Worm (Caenorhabditis elegans) whole organism, L4 larva: ENCODE measurements around the gene C09B8.3.

Experiments
- T26A8.4 ChIP-seq: fragments of 200-800 bp; sonication (Bioruptor generic); IDR thresholded peaks from 2 replicates; pipeline ENCODE4 v1.3.6; 2022; ENCODE audit warnings: missing genetic modification characterization, missing compliant biosample characterization
- aha-1 ChIP-seq: fragments of 150-350 bp; peaks from one replicate; lab custom pipeline; 2014; ENCODE audit warnings: missing biosample characterization, missing genetic modification characterization
- lir-3 ChIP-seq: sonication (generic microtip); optimal IDR thresholded peaks from 2 replicates; lab custom pipeline; 2016; ENCODE audit warnings: mild to moderate bottlenecking, missing genetic modification characterization, missing compliant biosample characterization
- nhr-6 ChIP-seq: fragments of 150-350 bp; optimal IDR thresholded peaks from 2 replicates; lab custom pipeline; 2014; ENCODE audit warnings: missing biosample characterization, missing genetic modification characterization
- tag-97 ChIP-seq: fragments of 200-800 bp; sonication (Bioruptor generic); IDR thresholded peaks from 2 replicates; pipeline ENCODE4 v1.3.6; 2022; ENCODE audit warnings: missing genetic modification characterization, missing compliant biosample characterization
- zag-1 ChIP-seq: fragments of 150-350 bp; optimal IDR thresholded peaks from 2 replicates; lab custom pipeline; 2014; ENCODE audit warnings: missing biosample characterization, missing genetic modification characterization

ce11 chrX:5962560-5962959 is 47.9 kb downstream of the C09B8.3 start:
- TF ChIP-seq aha-1 (tag; lab: Kevin White, UChicago) = no peak
- TF ChIP-seq T26A8.4 (GFP tag; lab: Robert Waterston, UW) = no peak
- TF ChIP-seq lir-3 (tag; lab: Kevin White, UChicago) = no peak
- TF ChIP-seq tag-97 (GFP tag; lab: Robert Waterston, UW) = no peak
- no peak for TF ChIP-seq zag-1
- TF ChIP-seq nhr-6 = no peak
